Worm (Caenorhabditis elegans): ENCODE data around the gene C02D5.2.

Gene C02D5.2

ce11 chrIII:8574299-8574698 is 17.2 kb downstream of the C02D5.2 start:
- TF ChIP-seq dpl-1 (GFP tag; optimal IDR thresholded peaks at IDR 0.05) (no peak), jun-1 (tag; optimal IDR thresholded peaks at IDR 0.05) (no peak), rbr-2 (tag; optimal IDR thresholded peaks at IDR 0.05) (no peak), aly-2 (tag; optimal IDR thresholded peaks at IDR 0.05) (no peak), madf-5 (GFP tag; IDR thresholded peaks at IDR 0.05) (no peak), daf-12 (tag; optimal IDR thresholded peaks at IDR 0.05) (no peak), unc-130 (GFP tag; optimal IDR thresholded peaks at IDR 0.05) (no peak), attf-4 (tag; optimal IDR thresholded peaks at IDR 0.05) (no peak), nhr-28 (tag; optimal IDR thresholded peaks at IDR 0.05) (peak; percentile 18), lir-3 (tag; optimal IDR thresholded peaks at IDR 0.05) (no peak), F10B5.3 (tag; optimal IDR thresholded peaks at IDR 0.05) (no peak), ceh-20 (GFP tag; IDR thresholded peaks at IDR 0.05) (no peak), aha-1 (tag) (peak; percentile 84), ctbp-1 (GFP tag; IDR thresholded peaks at IDR 0.05) (no peak)

DNA sequence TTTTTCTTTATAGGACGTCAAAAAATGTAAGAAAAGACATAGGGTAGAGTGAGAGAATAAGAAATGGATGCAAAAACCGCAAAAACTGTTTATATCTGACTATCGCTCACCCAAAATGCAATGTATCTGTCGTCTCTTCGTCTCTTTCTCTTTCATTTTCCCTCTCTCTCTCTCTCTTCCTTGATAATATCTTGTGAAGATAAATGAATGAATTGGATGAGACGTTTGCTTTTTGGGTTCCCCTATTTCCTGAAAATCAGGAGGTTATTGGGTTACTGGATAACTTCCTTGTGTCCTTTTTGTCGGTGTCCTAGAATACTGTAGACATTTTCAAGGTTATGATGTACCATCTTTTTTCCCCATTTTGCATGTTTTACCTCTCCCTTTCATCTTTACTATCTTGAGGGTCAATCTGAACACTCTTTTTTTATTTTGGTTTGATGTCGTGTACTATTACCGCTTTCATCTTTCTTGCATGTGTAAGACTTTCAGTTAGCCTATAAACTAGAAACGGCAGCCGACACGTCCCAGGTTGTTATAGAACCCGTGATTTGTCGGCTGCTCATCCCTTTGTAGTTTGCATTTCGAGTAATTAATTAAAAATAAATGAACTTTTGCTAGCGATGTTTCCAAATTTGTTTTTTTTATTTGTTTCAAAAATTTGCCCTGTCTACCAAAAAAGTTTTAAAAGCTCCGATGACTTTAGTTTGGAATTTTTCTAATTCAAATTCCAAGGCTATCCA is 18.4 kb downstream of the C02D5.2 start:
- no peak for TF ChIP-seq zip-2 (tag; optimal IDR thresholded peaks at IDR 0.05)
- TF ChIP-seq unc-62 (GFP tag; optimal IDR thresholded peaks at IDR 0.05 in 1 of 2): peak in 1 of 2 experiments; percentile 72
- TF ChIP-seq unc-62 (tag; optimal IDR thresholded peaks at IDR 0.05): no peak
- no peak for TF ChIP-seq saeg-2 (GFP tag; IDR thresholded peaks at IDR 0.05)
- peak; percentile 67 for TF ChIP-seq aha-1 (tag)
- TF ChIP-seq F10B5.3 (tag; optimal IDR thresholded peaks at IDR 0.05): no peak
- peak; percentile 15 for TF ChIP-seq nhr-28 (tag; optimal IDR thresholded peaks at IDR 0.05)
- no peak for TF ChIP-seq hif-1 (tag; optimal IDR thresholded peaks at IDR 0.05)
- no peak for TF ChIP-seq dmd-6 (GFP tag; IDR thresholded peaks at IDR 0.05)

- TF ChIP-seq D1046.2 (GFP tag; IDR thresholded peaks at IDR 0.05): no peak
- TF ChIP-seq madf-5 (GFP tag; IDR thresholded peaks at IDR 0.05): no peak
- TF ChIP-seq attf-4 (tag; optimal IDR thresholded peaks at IDR 0.05): no peak
- no peak for TF ChIP-seq daf-16 (GFP tag; optimal IDR thresholded peaks at IDR 0.05)
- no peak for TF ChIP-seq daf-16 (tag; optimal IDR thresholded peaks at IDR 0.05)
- TF ChIP-seq nhr-76 (tag; optimal IDR thresholded peaks at IDR 0.05): no peak
- TF ChIP-seq ama-1 (optimal IDR thresholded peaks at IDR 0.05): no peak
- TF ChIP-seq egl-43 (GFP tag; IDR thresholded peaks at IDR 0.05): no peak
These were observed 20.4 kb downstream of the C02D5.2 start for ce11 chrIII:8577534-8577933.

- no peak for TF ChIP-seq skn-1 (tag; optimal IDR thresholded peaks at IDR 0.05)
- TF ChIP-seq unc-62 (GFP tag; optimal IDR thresholded peaks at IDR 0.05 in 1 of 2): peak in 1 of 2 experiments; percentile 83
- no peak for TF ChIP-seq unc-62 (tag; optimal IDR thresholded peaks at IDR 0.05)
- peak; percentile 5 for TF ChIP-seq aha-1 (tag)
These were observed 21.2 kb downstream of the C02D5.2 start for ce11 chrIII:8578381-8578780.

DNA sequence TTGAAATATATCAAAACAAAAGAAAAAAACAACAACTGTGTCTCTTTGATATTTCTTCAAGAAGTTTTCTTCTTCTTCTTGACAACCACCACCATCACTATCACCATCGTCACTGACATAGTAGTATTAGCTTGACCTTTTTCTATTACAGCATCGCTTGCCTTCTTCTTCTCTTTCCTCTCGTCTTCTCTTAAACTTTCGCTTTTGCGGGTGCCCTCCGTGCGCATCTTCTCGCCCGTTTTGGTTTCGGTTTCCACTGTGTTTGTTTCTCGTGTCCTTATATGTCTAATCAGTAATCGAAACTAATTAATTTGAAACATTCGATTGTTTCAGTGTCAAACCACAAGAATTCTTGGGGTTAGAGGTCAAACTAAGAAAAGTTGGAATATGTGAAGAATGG is 22.2 kb downstream of the C02D5.2 start:
- TF ChIP-seq nhr-237 (tag; optimal IDR thresholded peaks at IDR 0.05) (no peak), lir-3 (tag; optimal IDR thresholded peaks at IDR 0.05) (no peak), duxl-1 (tag; optimal IDR thresholded peaks at IDR 0.05; ENCODE audit: poor library complexity) (no peak), lim-7 (GFP tag; IDR thresholded peaks at IDR 0.05) (no peak), ctbp-1 (GFP tag; IDR thresholded peaks at IDR 0.05) (0 out of 2 replicates have a peak, but pooled peaks have one; percentile 36), aha-1 (tag) (peak; percentile 93), T20F7.1 (GFP tag; optimal IDR thresholded peaks at IDR 0.05) (no peak), pha-4 (GFP tag; IDR thresholded peaks at IDR 0.05) (no peak), pha-4 (tag; optimal IDR thresholded peaks at IDR 0.05) (no peak), mdl-1 (tag; optimal IDR thresholded peaks at IDR 0.05) (no peak), F44E2.7 (GFP tag; IDR thresholded peaks at IDR 0.05) (no peak)

All from whole organism, L4 larva.